Fruit fly (Drosophila melanogaster) whole organism, embryonic: ENCODE data around the gene CG43678.

Source experiments
- C15 ChIP-seq: fragments of 200-800 bp; sonication (Bioruptor generic); IDR thresholded peaks from 3 replicates; pipeline ENCODE4 v1.3.6; 2022; ENCODE audit warnings: missing biosample characterization, missing genetic modification characterization
- CG10366 ChIP-seq: fragments of 200-800 bp; sonication (Bioruptor generic); IDR thresholded peaks from 2 replicates; pipeline ENCODE4 v1.3.6; 2022; ENCODE audit warnings: missing biosample characterization, missing genetic modification characterization
- CG11695 ChIP-seq: fragments of 200-800 bp; sonication (Bioruptor generic); IDR thresholded peaks from 3 replicates; pipeline ENCODE4 v1.3.6; 2022; ENCODE audit warnings: missing biosample characterization, missing genetic modification characterization
- CG11723 ChIP-seq: fragments of 200-800 bp; sonication (Bioruptor generic); optimal IDR thresholded peaks from 2 replicates; lab custom pipeline; 2017; ENCODE audit warnings: missing biosample characterization, mild to moderate bottlenecking, missing genetic modification characterization
- CG12071 ChIP-seq: fragments of 200-800 bp; sonication (Bioruptor generic); optimal IDR thresholded peaks from 3 replicates; lab custom pipeline; 2018; ENCODE audit warnings: missing biosample characterization, mild to moderate bottlenecking, missing genetic modification characterization
- CG13624 ChIP-seq: fragments of 200-800 bp; sonication (Bioruptor generic); optimal IDR thresholded peaks from 2 replicates; lab custom pipeline; 2016; ENCODE audit warnings: missing biosample characterization, missing genetic modification characterization
- CG14050 ChIP-seq: fragments of 200-800 bp; sonication (Bioruptor generic); IDR thresholded peaks from 3 replicates; pipeline ENCODE4 v1.3.6; 2022; ENCODE audit warnings: missing biosample characterization, missing genetic modification characterization
- CG14965 ChIP-seq: fragments of 200-800 bp; sonication (Bioruptor generic); optimal IDR thresholded peaks from 2 replicates; lab custom pipeline; 2016; ENCODE audit warnings: missing biosample characterization, missing genetic modification characterization, borderline replicate concordance
- CG16779 ChIP-seq: fragments of 200-800 bp; sonication (Bioruptor generic); IDR thresholded peaks from 2 replicates; pipeline ENCODE4 v1.3.6; 2022; ENCODE audit warnings: missing biosample characterization, missing genetic modification characterization
- CG16863 ChIP-seq: fragments of 200-800 bp; sonication (Bioruptor generic); optimal IDR thresholded peaks from 3 replicates; lab custom pipeline; 2016; ENCODE audit warnings: missing biosample characterization, missing genetic modification characterization
- CG17912 ChIP-seq: fragments of 200-800 bp; sonication (Bioruptor generic); optimal IDR thresholded peaks from 2 replicates; lab custom pipeline; 2018; ENCODE audit warnings: missing biosample characterization, mild to moderate bottlenecking, missing genetic modification characterization
- CG1792 ChIP-seq: fragments of 200-800 bp; sonication (Bioruptor generic); optimal IDR thresholded peaks from 2 replicates; lab custom pipeline; 2016; ENCODE audit warnings: missing biosample characterization, missing genetic modification characterization
- CG2889 ChIP-seq: fragments of 200-800 bp; sonication (Bioruptor generic); IDR thresholded peaks from 3 replicates; pipeline ENCODE4 v1.3.6; 2022; ENCODE audit warnings: missing biosample characterization, missing genetic modification characterization
- CG32532 ChIP-seq: fragments of 200-800 bp; sonication (Bioruptor generic); IDR thresholded peaks from 2 replicates; pipeline ENCODE4 v1.3.6; 2022; ENCODE audit warnings: missing biosample characterization, missing genetic modification characterization
- CG32772 ChIP-seq: fragments of 200-800 bp; sonication (Bioruptor generic); IDR thresholded peaks from 2 replicates; pipeline ENCODE4 v1.3.6; 2022; ENCODE audit warnings: missing biosample characterization, missing genetic modification characterization
- CG3407 ChIP-seq: fragments of 200-800 bp; sonication (Bioruptor generic); optimal IDR thresholded peaks from 2 replicates; lab custom pipeline; 2018; ENCODE audit warnings: missing biosample characterization, mild to moderate bottlenecking, missing genetic modification characterization
- CG3726 ChIP-seq: fragments of 200-800 bp; sonication (Bioruptor generic); IDR thresholded peaks from 3 replicates; pipeline ENCODE4, ENCODE4 v1.3.6; 2022; ENCODE audit warnings: missing biosample characterization, missing genetic modification characterization
- CG3838 ChIP-seq: fragments of 200-800 bp; sonication (Bioruptor generic); optimal IDR thresholded peaks from 3 replicates; lab custom pipeline; 2016; ENCODE audit warnings: missing biosample characterization, missing genetic modification characterization
- CG4360 ChIP-seq: fragments of 200-800 bp; sonication (Bioruptor generic); IDR thresholded peaks from 2 replicates; pipeline ENCODE4 v1.3.6; 2022; ENCODE audit warnings: missing biosample characterization, missing genetic modification characterization
- CG4820 ChIP-seq: fragments of 200-800 bp; sonication (Bioruptor generic); optimal IDR thresholded peaks from 3 replicates; lab custom pipeline; 2016; ENCODE audit warnings: missing biosample characterization, missing genetic modification characterization
- CG5180 ChIP-seq: fragments of 200-800 bp; sonication (Bioruptor generic); optimal IDR thresholded peaks from 3 replicates; lab custom pipeline; 2017; ENCODE audit warnings: missing biosample characterization, missing genetic modification characterization, mild to moderate bottlenecking, moderate library complexity, missing genetic modification reagents
- CG6854 ChIP-seq: fragments of 200-800 bp; sonication (Bioruptor generic); optimal IDR thresholded peaks from 3 replicates; lab custom pipeline; 2017; ENCODE audit warnings: missing biosample characterization, mild to moderate bottlenecking, missing genetic modification characterization
- CG7786 ChIP-seq: fragments of 200-800 bp; sonication (Bioruptor generic); optimal IDR thresholded peaks from 2 replicates; lab custom pipeline; 2016; ENCODE audit warnings: missing biosample characterization, missing genetic modification characterization
- Doc3 ChIP-seq: fragments of 200-800 bp; sonication (Bioruptor generic); IDR thresholded peaks from 3 replicates; pipeline ENCODE4 v1.3.6; 2022; ENCODE audit warnings: missing biosample characterization, missing genetic modification characterization; ENCODE audit not compliant: partially characterized antibody
- Dp ChIP-seq: fragments of 200-800 bp; sonication (Bioruptor generic); optimal IDR thresholded peaks from 2 replicates; lab custom pipeline; 2018; ENCODE audit warnings: missing biosample characterization, mild to moderate bottlenecking, missing genetic modification characterization, moderate library complexity
- Fer2 ChIP-seq: fragments of 200-800 bp; sonication (Bioruptor generic); optimal IDR thresholded peaks from 2 replicates; lab custom pipeline; 2018; ENCODE audit warnings: missing biosample characterization, mild to moderate bottlenecking, missing genetic modification characterization, moderate library complexity
- Fer3 ChIP-seq: fragments of 200-800 bp; sonication (Bioruptor generic); optimal IDR thresholded peaks from 2 replicates; lab custom pipeline; 2018; ENCODE audit warnings: missing biosample characterization, mild to moderate bottlenecking, missing genetic modification characterization, moderate library complexity
- HmgD ChIP-seq: fragments of 200-800 bp; sonication (Bioruptor generic); optimal IDR thresholded peaks from 3 replicates; lab custom pipeline; 2016; ENCODE audit warnings: missing biosample characterization, missing genetic modification characterization
- HmgZ ChIP-seq: fragments of 200-800 bp; sonication (Bioruptor generic); optimal IDR thresholded peaks from 2 replicates; lab custom pipeline; 2018; ENCODE audit warnings: missing biosample characterization, mild to moderate bottlenecking, missing genetic modification characterization
- Hr3 ChIP-seq: fragments of 200-800 bp; sonication (Bioruptor generic); optimal IDR thresholded peaks from 3 replicates; lab custom pipeline; 2016; ENCODE audit warnings: missing biosample characterization, missing genetic modification characterization
- Mad ChIP-seq: fragments of 200-800 bp; sonication (Bioruptor generic); optimal IDR thresholded peaks from 2 replicates; lab custom pipeline; 2016; ENCODE audit warnings: missing biosample characterization, missing genetic modification characterization
- Med ChIP-seq: fragments of 200-800 bp; sonication (Bioruptor generic); peaks from one replicate; lab custom pipeline; 2016; ENCODE audit warnings: missing biosample characterization, missing genetic modification characterization, mild to moderate bottlenecking, inconsistent platforms, moderate library complexity
- Pdp1 ChIP-seq, 2 experiments: fragments of 200-800 bp; sonication (Bioruptor generic); optimal IDR thresholded peaks; 3 replicates each; lab custom pipeline; 2016; ENCODE audit warnings: missing biosample characterization in 2 of 2, missing genetic modification characterization in 2 of 2, mild to moderate bottlenecking in 1 of 2, moderate library complexity in 1 of 2
- Poxn ChIP-seq: fragments of 200-800 bp; sonication (Bioruptor generic); IDR thresholded peaks from 2 replicates; pipeline ENCODE4 v1.3.6; 2022; ENCODE audit warnings: missing biosample characterization, missing genetic modification characterization
- Spps ChIP-seq: fragments of 200-800 bp; sonication (Bioruptor generic); optimal IDR thresholded peaks from 2 replicates; lab custom pipeline; 2018; ENCODE audit warnings: missing biosample characterization, mild to moderate bottlenecking, missing genetic modification characterization
- Trl ChIP-seq, 3 experiments: fragments of >200 bp in 2 of 3; fragments of 200-800 bp in 1 of 3; sonication (Bioruptor generic) in 1 of 3; optimal IDR thresholded peaks; 2 replicates in 1 of 3; 3 replicates in 2 of 3; lab custom pipeline; 2016 to 2017; ENCODE audit warnings: missing biosample characterization in 1 of 3, missing genetic modification characterization in 1 of 3
- amos ChIP-seq: fragments of 200-800 bp; sonication (Bioruptor generic); IDR thresholded peaks from 2 replicates; pipeline ENCODE4 v1.3.6; 2022; ENCODE audit warnings: missing biosample characterization, missing genetic modification characterization; ENCODE audit not compliant: partially characterized antibody
- cg ChIP-seq: fragments of 200-800 bp; sonication (Bioruptor generic); optimal IDR thresholded peaks from 3 replicates; lab custom pipeline; 2019; ENCODE audit warnings: missing biosample characterization, mild to moderate bottlenecking, missing genetic modification characterization, moderate library complexity
- chn ChIP-seq: fragments of 200-800 bp; sonication (Bioruptor generic); optimal IDR thresholded peaks from 2 replicates; lab custom pipeline; 2016; ENCODE audit warnings: missing biosample characterization, missing genetic modification characterization
- dimm ChIP-seq: fragments of 200-800 bp; sonication (Bioruptor generic); IDR thresholded peaks from 2 replicates; pipeline ENCODE4 v1.3.6; 2022; ENCODE audit warnings: missing biosample characterization, missing genetic modification characterization
- dpn ChIP-seq, 2 experiments: fragments of 200-800 bp; sonication (Bioruptor generic); optimal IDR thresholded peaks; 3 replicates each; lab custom pipeline; 2016; ENCODE audit warnings: missing biosample characterization in 2 of 2, missing genetic modification characterization in 2 of 2
- grn ChIP-seq: fragments of 200-800 bp; sonication (Bioruptor generic); optimal IDR thresholded peaks from 3 replicates; lab custom pipeline; 2017; ENCODE audit warnings: missing biosample characterization, missing genetic modification characterization
- ind ChIP-seq: fragments of 200-800 bp; sonication (Bioruptor generic); optimal IDR thresholded peaks from 3 replicates; lab custom pipeline; 2016; ENCODE audit warnings: missing biosample characterization, missing genetic modification characterization
- mld ChIP-seq: fragments of 200-800 bp; sonication (Bioruptor generic); IDR thresholded peaks from 3 replicates; pipeline ENCODE4 v1.3.6; 2022; ENCODE audit warnings: missing biosample characterization, missing genetic modification characterization; ENCODE audit not compliant: partially characterized antibody
- sr ChIP-seq: fragments of 200-800 bp; sonication (Bioruptor generic); IDR thresholded peaks from 3 replicates; pipeline ENCODE4 v1.3.6; 2022; ENCODE audit warnings: missing biosample characterization, missing genetic modification characterization
- sug ChIP-seq: fragments of 200-800 bp; optimal IDR thresholded peaks from 2 replicates; lab custom pipeline; 2019; ENCODE audit warnings: missing biosample characterization, mild to moderate bottlenecking, missing genetic modification characterization, moderate library complexity
- ttk ChIP-seq: fragments of 200-800 bp; sonication (Bioruptor generic); IDR thresholded peaks from 2 replicates; pipeline ENCODE4 v2.1.2; 2022; ENCODE audit warnings: missing biosample characterization, missing genetic modification characterization
- wor ChIP-seq: fragments of 200-800 bp; sonication (Bioruptor generic); IDR thresholded peaks from 2 replicates; pipeline ENCODE4 v1.3.6; 2022; ENCODE audit warnings: missing biosample characterization, missing genetic modification characterization
- z ChIP-seq: fragments of 200-800 bp; sonication (Bioruptor generic); IDR thresholded peaks from 3 replicates; pipeline ENCODE4 v1.3.6; 2022; ENCODE audit warnings: missing biosample characterization, missing genetic modification characterization
- zen2 ChIP-seq: fragments of 200-800 bp; sonication (Bioruptor generic); IDR thresholded peaks from 3 replicates; pipeline ENCODE4 v1.3.6; 2022; ENCODE audit warnings: missing biosample characterization, missing genetic modification characterization; ENCODE audit not compliant: partially characterized antibody

Gene CG43678

DNA sequence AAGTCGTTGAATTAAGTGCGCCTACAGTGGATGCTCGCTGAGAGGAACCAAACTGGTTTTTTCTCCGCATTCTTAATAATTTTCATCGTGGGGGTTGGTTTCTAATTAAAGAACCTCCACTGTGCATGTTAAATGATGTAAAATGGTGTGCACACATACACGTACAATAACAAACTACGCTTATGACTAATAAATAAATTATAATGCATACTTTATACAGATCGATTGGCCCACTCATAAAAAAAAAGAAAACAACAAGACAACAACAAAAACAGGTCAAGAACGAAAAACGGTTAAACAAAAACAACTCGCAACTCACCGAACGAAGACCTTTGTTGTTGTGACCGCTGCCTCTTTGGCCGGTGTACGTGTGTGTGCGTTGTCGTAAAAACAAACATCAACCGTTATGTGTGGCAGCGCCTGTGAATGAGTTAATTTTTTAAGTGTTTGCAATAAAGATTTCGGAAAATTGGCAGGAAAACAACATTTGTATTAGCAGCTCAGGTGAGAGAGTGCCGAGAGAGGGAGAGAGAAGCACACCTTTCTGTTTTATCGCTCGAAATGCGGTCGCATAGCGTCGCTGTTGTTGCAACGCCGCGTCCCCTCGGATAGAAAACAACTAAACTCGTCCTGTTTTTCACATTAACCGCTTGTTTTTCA is 44.8 kb upstream of the CG43678 start (continued):
- TF ChIP-seq Pdp1 (GFP tag; optimal IDR thresholded peaks at IDR 0.05; lab: Kevin White, UChicago) (peak in 1 of 2 experiments; percentile 31), CG7786 (GFP tag; lab: Kevin White, UChicago) (no peak), CG3838 (GFP tag; lab: Kevin White, UChicago) (no peak), CG12071 (GFP tag; lab: Kevin White, UChicago) (no peak), zen2 (GFP tag; lab: Robert Waterston, UW) (no peak), CG1792 (GFP tag; lab: Kevin White, UChicago) (no peak), CG5180 (GFP tag; lab: Kevin White, UChicago) (no peak), Med (peak; percentile 84), CG4360 (GFP tag; lab: Robert Waterston, UW) (peak; percentile 80), dpn (GFP tag; optimal IDR thresholded peaks at IDR 0.05; lab: Kevin White, UChicago) (peak in 1 of 2 experiments; percentile 5), dimm (GFP tag; lab: Robert Waterston, UW) (no peak), ind (no peak), sug (tag; lab: Kevin White, UChicago) (peak; percentile 6), Doc3 (GFP tag; lab: Robert Waterston, UW) (0 out of 3 replicates have a peak, but pooled peaks have one; percentile 19), Hr3 (GFP tag; lab: Kevin White, UChicago) (no peak), CG32532 (GFP tag; lab: Robert Waterston, UW) (peak; percentile 24; the same call in 1 of the 2 replicates), CG13624 (GFP tag; lab: Kevin White, UChicago) (peak; percentile 9), CG32772 (no peak), CG14050 (GFP tag; lab: Robert Waterston, UW) (no peak), amos (GFP tag; lab: Robert Waterston, UW) (peak; percentile 8; the same call in 1 of the 2 replicates), HmgZ (tag; lab: Kevin White, UChicago) (peak; percentile 6), CG11695 (GFP tag; lab: Robert Waterston, UW) (no peak), Dp (GFP tag; lab: Kevin White, UChicago) (no peak), Fer2 (tag; lab: Kevin White, UChicago) (no peak), z (GFP tag; lab: Robert Waterston, UW) (no peak), CG3407 (no peak), HmgD (GFP tag; lab: Kevin White, UChicago) (no peak), CG11723 (GFP tag; lab: Kevin White, UChicago) (no peak), C15 (GFP tag; lab: Robert Waterston, UW) (no peak), chn (no peak), wor (no peak), Fer3 (tag; lab: Kevin White, UChicago) (peak; percentile 5), cg (GFP tag; lab: Kevin White, UChicago) (peak; percentile 68), sr (no peak), mld (GFP tag; lab: Robert Waterston, UW) (no peak), CG16779 (no peak), CG17912 (GFP tag; lab: Kevin White, UChicago) (no peak), grn (GFP tag; lab: Kevin White, UChicago) (no peak), CG2889 (GFP tag; lab: Robert Waterston, UW) (no peak), Mad (no peak), Spps (tag; lab: Kevin White, UChicago) (no peak), Poxn (GFP tag; lab: Robert Waterston, UW) (no peak), ttk (no peak), CG10366 (GFP tag; lab: Robert Waterston, UW) (no peak), CG4820 (GFP tag; lab: Kevin White, UChicago) (no peak), CG3726 (GFP tag; lab: Robert Waterston, UW) (no peak), CG14965 (no peak), CG6854 (GFP tag; lab: Kevin White, UChicago) (peak; percentile 15), CG16863 (GFP tag; lab: Kevin White, UChicago) (no peak), Trl (optimal IDR thresholded peaks at IDR 0.05; lab: Kevin White, UChicago) (peak; percentile 64 to 71), Trl (GFP tag; optimal IDR thresholded peaks at IDR 0.05; lab: Kevin White, UChicago) (no peak)
